Fruit fly (Drosophila melanogaster): ENCODE data around the gene Elys.
A peak's percentile ranks its signal among the peaks of the same experiment; 100 is the strongest.

Gene Elys

dm6 chrX:19668405-19668804 is 16.3 kb downstream of the Elys start (continued):
- TF ChIP-seq fd85E (GFP tag; optimal IDR thresholded peaks at IDR 0.05) (peak; percentile 96), fd59A (GFP tag; optimal IDR thresholded peaks at IDR 0.05) (peak; percentile 98), achi (GFP tag; optimal IDR thresholded peaks at IDR 0.05) (peak; percentile 98), Blimp-1 (GFP tag; optimal IDR thresholded peaks at IDR 0.05) (peak; percentile 94), OdsH (GFP tag; optimal IDR thresholded peaks at IDR 0.05) (peak; percentile 99), net (GFP tag; optimal IDR thresholded peaks at IDR 0.05) (peak; percentile 99), CG16779 (tag; optimal IDR thresholded peaks at IDR 0.05) (peak; percentile 95), dsx (GFP tag; optimal IDR thresholded peaks at IDR 0.05; ENCODE audit: poor library complexity, severe bottlenecking) (peak; percentile 96), Hr4 (GFP tag; optimal IDR thresholded peaks at IDR 0.05) (peak; percentile 97), acj6 (GFP tag; optimal IDR thresholded peaks at IDR 0.05) (peak; percentile 99), Sox14 (GFP tag; optimal IDR thresholded peaks at IDR 0.05) (peak; percentile 100), CG8119 (GFP tag; IDR thresholded peaks at IDR 0.05) (peak; percentile 97), CG8319 (GFP tag; optimal IDR thresholded peaks at IDR 0.05) (peak; percentile 98), CG11294 (GFP tag; IDR thresholded peaks at IDR 0.05) (peak; percentile 90), CG3919 (GFP tag; optimal IDR thresholded peaks at IDR 0.05) (peak; percentile 99), CG4318 (GFP tag; optimal IDR thresholded peaks at IDR 0.05) (peak; percentile 95), CG11762 (GFP tag; optimal IDR thresholded peaks at IDR 0.05; ENCODE audit: insufficient read depth) (peak; percentile 97), CG11902 (GFP tag; optimal IDR thresholded peaks at IDR 0.05) (peak; percentile 98), Eip78C (GFP tag) (peak; percentile 100), CG9139 (GFP tag; optimal IDR thresholded peaks at IDR 0.05) (peak; percentile 96), Eip93F (GFP tag; optimal IDR thresholded peaks at IDR 0.05) (peak; percentile 99), pdm3 (GFP tag; optimal IDR thresholded peaks at IDR 0.05) (peak; percentile 99), topi (GFP tag; optimal IDR thresholded peaks at IDR 0.05) (peak; percentile 99), Eip75B (GFP tag; optimal IDR thresholded peaks at IDR 0.05) (peak; percentile 99)

dm6 chrX:19675662-19676061 is 23.6 kb downstream of the Elys start, which contains the start of gene et:
Gene et (minus strand): TSS chrX:19675891.
- no peak for TF ChIP-seq CG11902 (GFP tag; optimal IDR thresholded peaks at IDR 0.05)
- peak; percentile 79 for TF ChIP-seq svp (GFP tag)
- no peak for TF ChIP-seq Sox14 (GFP tag; optimal IDR thresholded peaks at IDR 0.05)
- TF ChIP-seq net (GFP tag; optimal IDR thresholded peaks at IDR 0.05): no peak

- TF ChIP-seq fd85E (GFP tag; optimal IDR thresholded peaks at IDR 0.05) (no peak), Sox14 (GFP tag; optimal IDR thresholded peaks at IDR 0.05) (no peak), Smox (GFP tag; optimal IDR thresholded peaks at IDR 0.05) (no peak), CG10669 (GFP tag; optimal IDR thresholded peaks at IDR 0.05) (no peak), CG6808 (GFP tag; optimal IDR thresholded peaks at IDR 0.05) (no peak), Ets21C (GFP tag; optimal IDR thresholded peaks at IDR 0.05) (no peak), Eip93F (GFP tag; optimal IDR thresholded peaks at IDR 0.05) (no peak)
Observed at dm6 chrX:19679207-19679606, 27.1 kb downstream of the Elys start.

dm6 chrX:19683040-19683875 is 31.2 kb downstream of the Elys start, which contains the start of the genes dome and Ubqn:
Gene dome (minus strand): TSS chrX:19683518.
Gene Ubqn (plus strand): TSS chrX:19683808.
- TF ChIP-seq Ets21C (GFP tag; optimal IDR thresholded peaks at IDR 0.05) (no peak), CG16779 (tag; optimal IDR thresholded peaks at IDR 0.05) (no peak), Blimp-1 (GFP tag; optimal IDR thresholded peaks at IDR 0.05) (peak; percentile 44), OdsH (GFP tag; optimal IDR thresholded peaks at IDR 0.05) (no peak), ss (GFP tag; optimal IDR thresholded peaks at IDR 0.05) (peak in 1 of 2 experiments; percentile 36), CG4318 (GFP tag; optimal IDR thresholded peaks at IDR 0.05) (no peak), CG9139 (GFP tag; optimal IDR thresholded peaks at IDR 0.05) (no peak), svp (GFP tag) (no peak), CG7368 (GFP tag; optimal IDR thresholded peaks at IDR 0.05) (peak; percentile 0), CG10669 (GFP tag; optimal IDR thresholded peaks at IDR 0.05) (no peak), fd85E (GFP tag; optimal IDR thresholded peaks at IDR 0.05) (no peak), eg (GFP tag; IDR thresholded peaks at IDR 0.05) (0 out of 3 replicates have a peak, but pooled peaks have one; percentile 22), pdm3 (GFP tag; optimal IDR thresholded peaks at IDR 0.05) (no peak), Eip93F (GFP tag; optimal IDR thresholded peaks at IDR 0.05) (no peak), fkh (GFP tag; optimal IDR thresholded peaks at IDR 0.05) (no peak), CG32006 (GFP tag; optimal IDR thresholded peaks at IDR 0.05) (no peak), fd59A (GFP tag; optimal IDR thresholded peaks at IDR 0.05) (no peak), Hr39 (GFP tag; optimal IDR thresholded peaks at IDR 0.05) (no peak), CG6163 (GFP tag; IDR thresholded peaks at IDR 0.05) (no peak), CG10631 (GFP tag; optimal IDR thresholded peaks at IDR 0.05) (no peak), vri (GFP tag; optimal IDR thresholded peaks at IDR 0.05) (no peak), CG6854 (GFP tag; optimal IDR thresholded peaks at IDR 0.05) (peak; percentile 82), CG8632 (GFP tag; optimal IDR thresholded peaks at IDR 0.05) (no peak), spab (GFP tag; optimal IDR thresholded peaks at IDR 0.05) (no peak), Sox102F (GFP tag; optimal IDR thresholded peaks at IDR 0.05) (no peak)
